Worm (Caenorhabditis elegans): ENCODE data around the gene tmem-17.

DNA sequence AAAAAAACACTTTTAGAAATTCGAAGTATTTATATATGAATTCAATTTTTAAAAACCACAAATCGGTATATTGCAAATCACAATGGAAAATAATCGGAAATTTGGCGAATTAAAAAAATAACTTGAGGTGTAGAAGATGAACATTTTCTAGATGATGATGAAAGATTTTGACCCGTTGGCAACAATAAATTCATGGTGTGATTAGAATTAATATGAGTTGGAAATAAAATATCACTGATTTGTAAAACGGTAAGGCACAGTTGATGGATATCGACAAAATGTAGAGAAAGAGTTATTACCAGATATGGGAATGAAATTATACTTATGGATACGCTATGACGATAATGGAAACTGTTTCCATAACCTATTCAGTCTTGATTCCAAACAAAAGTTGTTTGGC is 42.2 kb downstream of the tmem-17 start:
- no peak for TF ChIP-seq ceh-24 (tag; optimal IDR thresholded peaks at IDR 0.05)
- no peak for TF ChIP-seq nhr-11 (tag; optimal IDR thresholded peaks at IDR 0.05)

All from whole organism, late embryonic.